Worm (Caenorhabditis elegans) whole organism, midembryonic: ENCODE data around the gene T23B7.2.

Experiments used
- cog-1 ChIP-seq: sonication (generic microtip); optimal IDR thresholded peaks from 2 replicates; lab custom pipeline; 2016; ENCODE audit warnings: missing genetic modification characterization, missing compliant biosample characterization
- klf-2 ChIP-seq: fragments of 200-800 bp; sonication (Bioruptor generic); conservative IDR thresholded peaks from 2 replicates; pipeline ENCODE4 v1.3.6; 2022; ENCODE audit warnings: missing genetic modification reagents, missing genetic modification characterization, missing compliant biosample characterization
- ref-1 ChIP-seq: fragments of 200-800 bp; sonication (Bioruptor generic); conservative IDR thresholded peaks from 2 replicates; pipeline ENCODE4 v1.3.6; 2022; ENCODE audit warnings: missing genetic modification reagents, missing genetic modification characterization, missing compliant biosample characterization
- ztf-23 ChIP-seq: fragments of 200-800 bp; sonication (Bioruptor generic); IDR thresholded peaks from 2 replicates; pipeline ENCODE4 v1.3.6; 2022; ENCODE audit warnings: missing genetic modification reagents, missing genetic modification characterization, missing compliant biosample characterization
- ztf-29 ChIP-seq: fragments of 200-800 bp; sonication (Bioruptor generic); IDR thresholded peaks from 2 replicates; pipeline ENCODE4 v1.3.6; 2022; ENCODE audit warnings: missing genetic modification reagents, missing genetic modification characterization, missing compliant biosample characterization

DNA sequence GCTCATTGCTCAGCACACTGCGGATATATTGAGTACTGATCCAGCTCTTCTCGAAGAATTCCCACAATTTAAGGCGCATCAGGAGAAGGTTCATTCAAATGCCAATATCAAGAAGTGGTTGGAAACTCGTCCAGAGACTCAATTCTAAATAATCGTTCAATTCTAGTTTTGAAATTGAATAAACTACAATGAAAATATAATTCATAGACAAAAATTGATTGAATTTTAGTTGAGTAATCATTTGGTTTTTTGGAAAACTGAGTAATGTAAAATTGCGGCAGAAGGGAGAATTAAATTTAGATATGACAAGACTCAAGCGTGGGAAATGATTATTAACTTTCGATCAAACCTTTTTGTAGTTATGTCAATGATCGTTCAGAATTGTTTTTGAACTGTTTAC lies 42.4 kb upstream of the T23B7.2 start:
- TF ChIP-seq ztf-29 (GFP tag; lab: Robert Waterston, UW) (no peak), cog-1 (tag; lab: Kevin White, UChicago) (no peak), ref-1 (no peak), ztf-23 (GFP tag; lab: Robert Waterston, UW) (no peak), klf-2 (no peak)
